Fruit fly (Drosophila melanogaster): ENCODE measurements around the gene CG11722.
A peak's percentile ranks its signal among the peaks of the same experiment; 100 is the strongest.

Gene CG11722

DNA sequence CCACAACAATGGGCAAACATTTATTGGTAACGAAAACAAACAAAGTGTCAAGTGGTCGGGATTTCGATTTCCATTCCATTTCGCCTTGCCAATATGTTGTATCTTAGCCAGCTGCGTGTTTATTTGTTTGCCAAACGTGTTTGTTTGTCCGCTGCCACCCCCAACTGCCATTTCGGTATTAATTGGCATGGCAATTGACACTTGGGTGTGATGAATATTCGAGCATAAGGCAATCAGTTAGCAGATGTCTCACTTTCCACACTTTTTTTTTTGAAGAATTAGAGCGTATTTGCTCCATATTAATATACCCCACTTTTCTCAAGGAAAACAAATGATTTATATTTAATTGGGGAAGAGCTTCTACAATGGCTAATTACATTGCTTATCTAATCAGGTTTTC, 13.9 kb downstream of the CG11722 start:
- TF ChIP-seq CG6808 (GFP tag; optimal IDR thresholded peaks at IDR 0.05) (no peak), CG8319 (GFP tag; optimal IDR thresholded peaks at IDR 0.05) (no peak), acj6 (GFP tag; optimal IDR thresholded peaks at IDR 0.05) (no peak), fd59A (GFP tag; optimal IDR thresholded peaks at IDR 0.05) (no peak), Sox102F (GFP tag; optimal IDR thresholded peaks at IDR 0.05) (no peak), CG3919 (GFP tag; optimal IDR thresholded peaks at IDR 0.05) (no peak), spab (GFP tag; optimal IDR thresholded peaks at IDR 0.05) (no peak), lz (GFP tag; optimal IDR thresholded peaks at IDR 0.05) (no peak)

- TF ChIP-seq Gug (GFP tag; IDR thresholded peaks at IDR 0.05) = no peak
- TF ChIP-seq Met (GFP tag; optimal IDR thresholded peaks at IDR 0.05) = no peak
- no peak for TF ChIP-seq ss (GFP tag; optimal IDR thresholded peaks at IDR 0.05)
- no peak for TF ChIP-seq CG31627 (GFP tag; optimal IDR thresholded peaks at IDR 0.05)
- peak; percentile 54 for TF ChIP-seq Hr4 (GFP tag; optimal IDR thresholded peaks at IDR 0.05)
- TF ChIP-seq OdsH (GFP tag; optimal IDR thresholded peaks at IDR 0.05) = peak; percentile 8
- TF ChIP-seq eg (GFP tag; IDR thresholded peaks at IDR 0.05) = peak; percentile 42; the same call in 1 of the 3 replicates
- TF ChIP-seq Ets96B (tag; optimal IDR thresholded peaks at IDR 0.05) = no peak
- no peak for TF ChIP-seq net (GFP tag; optimal IDR thresholded peaks at IDR 0.05)
- no peak for TF ChIP-seq CG16779 (tag; optimal IDR thresholded peaks at IDR 0.05)
- TF ChIP-seq svp (GFP tag) = no peak
- no peak for TF ChIP-seq topi (GFP tag; optimal IDR thresholded peaks at IDR 0.05)
- TF ChIP-seq CG7368 (GFP tag; optimal IDR thresholded peaks at IDR 0.05) = no peak
- no peak for TF ChIP-seq CG11294 (GFP tag; IDR thresholded peaks at IDR 0.05)
- no peak for TF ChIP-seq acj6 (GFP tag; optimal IDR thresholded peaks at IDR 0.05)
- TF ChIP-seq salr (GFP tag; optimal IDR thresholded peaks at IDR 0.05) = no peak
- no peak for TF ChIP-seq CG6854 (GFP tag; optimal IDR thresholded peaks at IDR 0.05)
- peak; percentile 59 for TF ChIP-seq CG32006 (GFP tag; optimal IDR thresholded peaks at IDR 0.05)
- peak; percentile 68 for TF ChIP-seq CG15336 (GFP tag; IDR thresholded peaks at IDR 0.05)
- no peak for TF ChIP-seq pdm3 (GFP tag; optimal IDR thresholded peaks at IDR 0.05)
- no peak for TF ChIP-seq lz (GFP tag; optimal IDR thresholded peaks at IDR 0.05)
- no peak for TF ChIP-seq fkh (GFP tag; optimal IDR thresholded peaks at IDR 0.05)
- TF ChIP-seq achi (GFP tag; optimal IDR thresholded peaks at IDR 0.05) = no peak
- TF ChIP-seq Blimp-1 (GFP tag; optimal IDR thresholded peaks at IDR 0.05) = no peak
- TF ChIP-seq CG1621 (tag; optimal IDR thresholded peaks at IDR 0.05) = no peak
- peak; percentile 59 for TF ChIP-seq CG6276 (GFP tag; optimal IDR thresholded peaks at IDR 0.05)
- TF ChIP-seq Ets21C (GFP tag; optimal IDR thresholded peaks at IDR 0.05) = no peak
- no peak for TF ChIP-seq CG3032 (tag; optimal IDR thresholded peaks at IDR 0.05)
- no peak for TF ChIP-seq Sox14 (GFP tag; optimal IDR thresholded peaks at IDR 0.05)
- peak; percentile 23 for TF ChIP-seq Eip78C (GFP tag)
- TF ChIP-seq CG10631 (GFP tag; optimal IDR thresholded peaks at IDR 0.05) = no peak
- no peak for TF ChIP-seq Hr39 (GFP tag; optimal IDR thresholded peaks at IDR 0.05)
- TF ChIP-seq vri (GFP tag; optimal IDR thresholded peaks at IDR 0.05) = no peak
- TF ChIP-seq dac (GFP tag; optimal IDR thresholded peaks at IDR 0.05) = peak; percentile 33
Observed at dm6 chr3R:10028378-10028777, 17.0 kb downstream of the CG11722 start.

DNA sequence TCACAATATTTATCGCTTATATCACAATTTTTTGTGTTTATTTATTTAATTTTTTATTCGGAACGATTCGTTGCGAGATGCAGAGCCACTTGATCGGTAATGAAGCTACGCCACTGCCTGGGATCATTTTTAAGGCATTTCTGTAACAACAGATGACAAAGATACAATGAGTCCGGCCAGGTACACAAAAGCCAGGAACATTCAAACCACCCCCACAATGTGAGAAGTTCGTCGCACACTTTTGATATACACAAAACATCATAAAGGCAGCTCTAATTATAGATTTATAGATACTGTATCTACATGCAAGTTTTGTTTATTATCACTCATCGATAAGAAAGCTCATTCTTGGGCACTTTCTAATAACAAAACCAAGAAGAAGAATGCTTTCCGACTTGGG, 20.3 kb downstream of the CG11722 start, which contains the start of gene CG31407:
TSS of gene CG31407 (minus strand) at position 101 of the 400 bp plus-strand sequence.
- TF ChIP-seq topi (GFP tag; optimal IDR thresholded peaks at IDR 0.05) (no peak), CG7368 (GFP tag; optimal IDR thresholded peaks at IDR 0.05) (no peak), CG6792 (GFP tag; optimal IDR thresholded peaks at IDR 0.05) (no peak), Ets96B (tag; optimal IDR thresholded peaks at IDR 0.05) (no peak), CG3919 (GFP tag; optimal IDR thresholded peaks at IDR 0.05) (no peak), spab (GFP tag; optimal IDR thresholded peaks at IDR 0.05) (no peak), Hr39 (GFP tag; optimal IDR thresholded peaks at IDR 0.05) (no peak), CG8119 (GFP tag; IDR thresholded peaks at IDR 0.05) (no peak), Gug (GFP tag; IDR thresholded peaks at IDR 0.05) (no peak), svp (GFP tag) (no peak), salr (GFP tag; optimal IDR thresholded peaks at IDR 0.05) (no peak), CG11902 (GFP tag; optimal IDR thresholded peaks at IDR 0.05) (no peak), Eip75B (GFP tag; optimal IDR thresholded peaks at IDR 0.05) (no peak)

Measured in whole organism, prepupa.